Fruit fly (Drosophila melanogaster): Measurements from ENCODE around the gene Naa30A.

Gene Naa30A

DNA sequence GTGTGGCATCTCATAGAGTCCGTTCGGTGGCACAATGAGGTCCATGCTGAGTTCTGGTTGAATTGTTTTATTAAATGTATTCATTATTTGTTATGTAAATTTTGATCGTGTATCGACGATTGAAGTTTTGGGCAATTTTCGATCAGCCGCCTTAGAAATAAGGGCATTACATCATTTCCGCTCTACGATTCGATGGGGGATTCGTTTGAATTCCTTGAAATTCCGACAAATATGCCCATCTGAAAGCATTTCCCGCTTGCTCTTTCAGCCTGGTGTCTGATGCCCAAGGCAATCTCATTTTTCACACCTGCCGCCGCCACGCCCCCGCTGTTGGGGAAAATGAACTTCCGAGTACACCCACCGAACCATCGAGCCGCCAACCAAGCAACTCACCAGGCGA, 43.6 kb upstream of the Naa30A start, which contains the start of gene CG32811:
Gene CG32811, minus strand, starts transcription at position 101 of the 400 bp plus-strand sequence.
- TF ChIP-seq CG15073 (GFP tag; optimal IDR thresholded peaks at IDR 0.05) (no peak), Taf1 (GFP tag; IDR thresholded peaks at IDR 0.05) (no peak), CG15514 (GFP tag; optimal IDR thresholded peaks at IDR 0.05) (no peak), CG8281 (tag; optimal IDR thresholded peaks at IDR 0.05) (no peak), her (GFP tag; optimal IDR thresholded peaks at IDR 0.05) (no peak), cato (GFP tag; optimal IDR thresholded peaks at IDR 0.05; ENCODE audit: borderline replicate concordance) (no peak), wdn (GFP tag; IDR thresholded peaks at IDR 0.05) (no peak), CG31365 (tag; optimal IDR thresholded peaks at IDR 0.05) (no peak), CG1792 (GFP tag; optimal IDR thresholded peaks at IDR 0.05) (no peak), ken (GFP tag; IDR thresholded peaks at IDR 0.05) (no peak), nom (GFP tag; optimal IDR thresholded peaks at IDR 0.05) (no peak), CG17186 (GFP tag; optimal IDR thresholded peaks at IDR 0.05) (no peak), CG2875 (GFP tag; optimal IDR thresholded peaks at IDR 0.05) (no peak), yki (optimal IDR thresholded peaks at IDR 0.05) (no peak)

dm6 chrX:1299928-1300327, 42.0 kb upstream of the Naa30A start:
- TF ChIP-seq vfl (GFP tag; optimal IDR thresholded peaks at IDR 0.05) (no peak), CG12236 (GFP tag; optimal IDR thresholded peaks at IDR 0.05) (no peak), Hr78 (GFP tag; optimal IDR thresholded peaks at IDR 0.05) (no peak), CG16815 (GFP tag; optimal IDR thresholded peaks at IDR 0.05) (no peak), Kr (GFP tag; optimal IDR thresholded peaks at IDR 0.05) (no peak), CG10979 (tag; optimal IDR thresholded peaks at IDR 0.05) (peak; percentile 70), CG15011 (GFP tag; optimal IDR thresholded peaks at IDR 0.05) (no peak), Stat92E (GFP tag; optimal IDR thresholded peaks at IDR 0.05) (no peak), Blimp-1 (GFP tag; optimal IDR thresholded peaks at IDR 0.05) (peak; percentile 13), bbx (GFP tag; IDR thresholded peaks at IDR 0.05; ENCODE audit: partially characterized antibody) (no peak), CG17568 (GFP tag; optimal IDR thresholded peaks at IDR 0.05) (no peak), CTCF (GFP tag; optimal IDR thresholded peaks at IDR 0.05) (peak; percentile 87), BEAF-32 (GFP tag; optimal IDR thresholded peaks at IDR 0.05) (no peak), fd64A (GFP tag; optimal IDR thresholded peaks at IDR 0.05) (no peak), Six4 (GFP tag; optimal IDR thresholded peaks at IDR 0.05) (no peak), Opbp (GFP tag; IDR thresholded peaks at IDR 0.05; ENCODE audit: partially characterized antibody) (no peak), kni (GFP tag; optimal IDR thresholded peaks at IDR 0.05) (no peak), Hr39 (optimal IDR thresholded peaks at IDR 0.05) (no peak), CG15514 (GFP tag; optimal IDR thresholded peaks at IDR 0.05) (no peak), croc (GFP tag; conservative IDR thresholded peaks at IDR 0.05) (no peak), CG18476 (GFP tag; optimal IDR thresholded peaks at IDR 0.05) (no peak), CG10565 (GFP tag; optimal IDR thresholded peaks at IDR 0.05) (no peak), Ssrp (tag; optimal IDR thresholded peaks at IDR 0.05) (no peak), Sox102F (GFP tag; optimal IDR thresholded peaks at IDR 0.05) (no peak), Mad (GFP tag; optimal IDR thresholded peaks at IDR 0.05) (no peak), ci (GFP tag; IDR thresholded peaks at IDR 0.05) (no peak)

- no peak for TF ChIP-seq Nf-YA (GFP tag; IDR thresholded peaks at IDR 0.05)
- no peak for TF ChIP-seq CG34422 (GFP tag; IDR thresholded peaks at IDR 0.05)
- no peak for TF ChIP-seq sr (GFP tag; IDR thresholded peaks at IDR 0.05)
- peak; percentile 10 for TF ChIP-seq pros (GFP tag; optimal IDR thresholded peaks at IDR 0.05)
- TF ChIP-seq eve (GFP tag; optimal IDR thresholded peaks at IDR 0.05) = no peak
- TF ChIP-seq btn (GFP tag; optimal IDR thresholded peaks at IDR 0.05) = no peak
- TF ChIP-seq vvl (GFP tag; IDR thresholded peaks at IDR 0.05) = peak; percentile 51; the same call in 1 of the 2 replicates
- no peak for TF ChIP-seq pum (GFP tag; optimal IDR thresholded peaks at IDR 0.05)
- TF ChIP-seq sisA (GFP tag; IDR thresholded peaks at IDR 0.05) = no peak
- no peak for TF ChIP-seq Chrac-16 (GFP tag; optimal IDR thresholded peaks at IDR 0.05)
- no peak for TF ChIP-seq Lim3 (GFP tag; IDR thresholded peaks at IDR 0.05)
- TF ChIP-seq tna (GFP tag; IDR thresholded peaks at IDR 0.05; ENCODE audit: partially characterized antibody) = no peak
- no peak for TF ChIP-seq fd96Cb (tag; optimal IDR thresholded peaks at IDR 0.05)
- peak; percentile 98 for TF ChIP-seq Blimp-1 (GFP tag; optimal IDR thresholded peaks at IDR 0.05)
Observed at dm6 chrX:1303961-1304360, 37.9 kb upstream of the Naa30A start.

All from whole organism, embryonic.